Worm (Caenorhabditis elegans) whole organism, L1 larva: ENCODE measurements around the gene C48B4.11.
A peak's percentile ranks its signal among the peaks of the same experiment; 100 is the strongest.

Experiments used
- elt-3 ChIP-seq, 6 experiments: fragments of 150-350 bp in 1 of 6; sonication (generic microtip); optimal IDR thresholded peaks; 2 replicates each; lab custom pipeline; 2017 to 2018; ENCODE audit warnings: missing biosample characterization in 6 of 6, missing genetic modification characterization in 6 of 6, inconsistent platforms in 1 of 6
- lin-15B ChIP-seq: fragments of 150-350 bp; sonication (generic microtip); optimal IDR thresholded peaks from 3 replicates; lab custom pipeline; 2014; ENCODE audit warnings: missing biosample characterization, missing genetic modification characterization

DNA sequence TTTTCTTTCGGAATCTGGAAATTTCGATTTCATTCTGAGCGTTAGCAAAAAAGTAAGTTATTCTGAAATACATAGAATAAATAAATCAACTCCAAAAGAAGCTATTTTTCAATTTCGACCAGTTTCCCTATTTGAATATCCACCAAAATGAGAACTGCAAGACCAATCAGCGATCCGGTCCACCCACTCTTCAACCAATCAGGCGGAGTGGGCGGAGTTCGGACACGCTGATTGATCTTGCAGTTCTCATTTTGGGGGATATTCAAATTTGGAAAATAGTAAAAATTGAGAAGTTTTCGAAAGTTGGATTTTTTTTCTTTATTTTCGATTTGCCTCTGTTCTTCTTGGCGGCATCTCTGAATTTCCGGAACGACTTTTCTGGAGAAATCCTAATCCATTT is 5.0 kb upstream of the C48B4.11 start:
- TF ChIP-seq elt-3 (tag; optimal IDR thresholded peaks at IDR 0.05; lab: Kevin White, UChicago) (no peak), lin-15B (peak; percentile 9)
